Worm (Caenorhabditis elegans): Measurements from ENCODE around the gene metl-18.

DNA sequence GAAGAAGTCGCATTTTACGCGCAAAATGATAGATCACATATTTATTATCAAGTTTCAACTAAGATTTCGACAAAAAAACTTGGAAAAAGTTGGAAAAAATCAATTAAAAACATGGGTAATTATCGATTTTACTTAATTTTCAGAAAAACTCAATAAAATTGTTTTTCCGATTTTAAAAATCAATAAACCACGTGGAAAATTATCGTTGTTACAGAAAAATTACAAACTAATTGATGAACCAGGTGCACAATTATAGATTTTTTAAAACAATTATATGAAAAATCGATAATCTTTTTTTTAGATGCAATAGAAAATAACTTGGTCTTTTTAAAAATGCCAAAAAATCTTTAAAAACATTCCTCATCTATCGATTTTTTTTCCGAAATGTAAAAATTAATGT is 5.1 kb downstream of the metl-18 start:
- TF ChIP-seq ceh-58 (GFP tag; IDR thresholded peaks at IDR 0.05), result no peak
- TF ChIP-seq hlh-12 (tag; optimal IDR thresholded peaks at IDR 0.05), result no peak
- TF ChIP-seq xnd-1 (tag; optimal IDR thresholded peaks at IDR 0.05), result no peak
- TF ChIP-seq cebp-2 (GFP tag; IDR thresholded peaks at IDR 0.05), result no peak
- TF ChIP-seq atf-7 (tag; optimal IDR thresholded peaks at IDR 0.05), result no peak
- TF ChIP-seq pha-4 (tag; optimal IDR thresholded peaks at IDR 0.05), result no peak
- TF ChIP-seq attf-5 (GFP tag; optimal IDR thresholded peaks at IDR 0.05), result no peak
- TF ChIP-seq attf-6 (GFP tag; IDR thresholded peaks at IDR 0.05), result no peak
- no peak for TF ChIP-seq F33H1.4 (GFP tag; IDR thresholded peaks at IDR 0.05)
